Fruit fly (Drosophila melanogaster): ENCODE measurements around the gene skl.

skl gene

DNA sequence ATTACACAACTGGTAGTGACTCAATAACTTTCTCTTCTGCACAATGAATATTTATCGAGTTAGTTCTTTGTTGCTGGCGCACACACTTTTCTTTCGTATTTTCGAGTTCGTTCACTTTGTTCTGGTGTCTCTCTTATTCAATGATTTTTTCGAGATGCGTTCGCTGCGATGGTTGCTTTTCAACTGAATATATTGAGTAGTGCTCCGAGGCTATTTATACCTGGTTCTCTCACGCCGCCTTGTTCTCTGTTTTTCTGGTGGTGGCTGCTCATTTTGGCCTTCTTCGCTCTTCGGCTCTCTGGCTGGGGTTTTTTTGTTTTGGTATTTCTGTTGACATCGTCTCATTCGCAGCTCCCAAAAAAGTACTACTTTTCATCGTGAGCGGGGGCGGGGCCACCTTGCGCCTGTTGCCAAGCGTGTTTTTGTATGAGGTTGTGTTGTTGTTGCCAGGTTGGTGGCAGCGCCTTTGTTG, 41.4 kb downstream of the skl start, which contains the start of gene rpr (continued):
- no peak for TF ChIP-seq tll (GFP tag; optimal IDR thresholded peaks at IDR 0.05)
- TF ChIP-seq Jarid2 (GFP tag; optimal IDR thresholded peaks at IDR 0.05) = peak; percentile 98
- TF ChIP-seq pnt (GFP tag; optimal IDR thresholded peaks at IDR 0.05) = no peak
- TF ChIP-seq Trl (optimal IDR thresholded peaks at IDR 0.05) = peak; percentile 91 to 97
- TF ChIP-seq Trl (GFP tag; optimal IDR thresholded peaks at IDR 0.05) = peak; percentile 65
- peak; percentile 42 for TF ChIP-seq CG11504 (tag; optimal IDR thresholded peaks at IDR 0.05)
- TF ChIP-seq CG8388 (GFP tag; optimal IDR thresholded peaks at IDR 0.05) = peak; percentile 2
- TF ChIP-seq CG15479 (GFP tag; optimal IDR thresholded peaks at IDR 0.05) = peak; percentile 67
- TF ChIP-seq CG18476 (GFP tag; optimal IDR thresholded peaks at IDR 0.05) = no peak
- TF ChIP-seq Ada2b (GFP tag; IDR thresholded peaks at IDR 0.05) = no peak
- TF ChIP-seq slp2 (GFP tag; optimal IDR thresholded peaks at IDR 0.05) = no peak
- TF ChIP-seq vvl (GFP tag; IDR thresholded peaks at IDR 0.05) = peak; percentile 86; the same call in 1 of the 2 replicates
- no peak for TF ChIP-seq CG2116 (GFP tag; optimal IDR thresholded peaks at IDR 0.05)
- peak; percentile 62; the same call in 1 of the 2 replicates for TF ChIP-seq sim (GFP tag; IDR thresholded peaks at IDR 0.05)
- no peak for TF ChIP-seq CG6654 (GFP tag; optimal IDR thresholded peaks at IDR 0.05)
- peak; percentile 16 for TF ChIP-seq odd (GFP tag; optimal IDR thresholded peaks at IDR 0.05)
- TF ChIP-seq Nf-YB (GFP tag; optimal IDR thresholded peaks at IDR 0.05) = peak; percentile 91
- TF ChIP-seq Tbp (GFP tag; optimal IDR thresholded peaks at IDR 0.05) = peak; percentile 93
- TF ChIP-seq twi (tag; optimal IDR thresholded peaks at IDR 0.05) = peak; percentile 11
- peak; percentile 3 for TF ChIP-seq CG10267 (tag; optimal IDR thresholded peaks at IDR 0.05)
- peak; percentile 47; the same call in 1 of the 2 replicates for TF ChIP-seq CG32532 (GFP tag; IDR thresholded peaks at IDR 0.05)
- TF ChIP-seq crc (GFP tag; optimal IDR thresholded peaks at IDR 0.05) = no peak
- no peak for TF ChIP-seq klu (GFP tag; IDR thresholded peaks at IDR 0.05)
- 0 out of 2 replicates have a peak, but pooled peaks have one; percentile 20 for TF ChIP-seq CG31224 (GFP tag; IDR thresholded peaks at IDR 0.05)
- peak; percentile 80 for TF ChIP-seq nerfin-1 (tag; optimal IDR thresholded peaks at IDR 0.05)
- peak; percentile 51 for TF ChIP-seq CG33557 (GFP tag; optimal IDR thresholded peaks at IDR 0.05)
- no peak for TF ChIP-seq croc (GFP tag; conservative IDR thresholded peaks at IDR 0.05)
- TF ChIP-seq CG17385 (GFP tag; optimal IDR thresholded peaks at IDR 0.05) = peak; percentile 1
- TF ChIP-seq CG5180 (GFP tag; optimal IDR thresholded peaks at IDR 0.05) = peak; percentile 10
- TF ChIP-seq fd96Cb (tag; optimal IDR thresholded peaks at IDR 0.05) = no peak
- no peak for TF ChIP-seq cato (GFP tag; optimal IDR thresholded peaks at IDR 0.05; ENCODE audit: borderline replicate concordance)
- no peak for TF ChIP-seq CG4820 (GFP tag; optimal IDR thresholded peaks at IDR 0.05)
- peak; percentile 12 for TF ChIP-seq zen (tag; optimal IDR thresholded peaks at IDR 0.05)
- peak; percentile 39 for TF ChIP-seq HLHmδ (GFP tag; optimal IDR thresholded peaks at IDR 0.05)
- peak; percentile 56 for TF ChIP-seq NC2α (GFP tag; optimal IDR thresholded peaks at IDR 0.05)
- TF ChIP-seq BEAF-32 (GFP tag; optimal IDR thresholded peaks at IDR 0.05) = no peak
- TF ChIP-seq CG6175 (GFP tag; IDR thresholded peaks at IDR 0.05) = no peak
- TF ChIP-seq stwl (tag; optimal IDR thresholded peaks at IDR 0.05) = peak; percentile 26
- no peak for TF ChIP-seq Xbp1 (GFP tag; optimal IDR thresholded peaks at IDR 0.05)
- TF ChIP-seq CG34224 (GFP tag; IDR thresholded peaks at IDR 0.05; ENCODE audit: partially characterized antibody) = peak; percentile 56; the same call in 2 of the 3 replicates
- TF ChIP-seq scrt (GFP tag; optimal IDR thresholded peaks at IDR 0.05) = peak; percentile 33
- TF ChIP-seq Nf-YC (tag; optimal IDR thresholded peaks at IDR 0.05) = peak; percentile 88
- TF ChIP-seq D (optimal IDR thresholded peaks at IDR 0.05) = peak; percentile 50
- TF ChIP-seq D (GFP tag; optimal IDR thresholded peaks at IDR 0.05) = no peak
- peak; percentile 30 for TF ChIP-seq NC2β (GFP tag; optimal IDR thresholded peaks at IDR 0.05)
- TF ChIP-seq YL-1 (GFP tag; optimal IDR thresholded peaks at IDR 0.05) = no peak
- peak; percentile 12 for TF ChIP-seq CG10431 (GFP tag; optimal IDR thresholded peaks at IDR 0.05)
- TF ChIP-seq Lhr (GFP tag; optimal IDR thresholded peaks at IDR 0.05) = no peak
- peak; percentile 69; the same call in 1 of the 4 replicates for TF ChIP-seq chinmo (GFP tag; IDR thresholded peaks at IDR 0.05; ENCODE audit: partially characterized antibody)

Data from whole organism, embryonic.